Fruit fly (Drosophila melanogaster) whole organism, prepupa: ENCODE results near the gene Dop1R1.

Source experiments
- CG10631 ChIP-seq: fragments of 200-800 bp; sonication (Bioruptor generic); optimal IDR thresholded peaks from 2 replicates; lab custom pipeline; 2016; ENCODE audit warnings: missing biosample characterization, missing genetic modification characterization
- CG10669 ChIP-seq: fragments of 200-800 bp; sonication (Bioruptor generic); optimal IDR thresholded peaks from 3 replicates; lab custom pipeline; 2018; ENCODE audit warnings: missing biosample characterization, mild to moderate bottlenecking, missing genetic modification characterization, moderate library complexity
- CG11762 ChIP-seq: fragments of 200-800 bp; sonication (Bioruptor generic); optimal IDR thresholded peaks from 3 replicates; lab custom pipeline; 2016; ENCODE audit warnings: missing biosample characterization, missing genetic modification characterization; ENCODE audit not compliant: insufficient read depth
- CG3032 ChIP-seq: fragments of 200-800 bp; optimal IDR thresholded peaks from 2 replicates; lab custom pipeline; 2019; ENCODE audit warnings: missing biosample characterization, mild to moderate bottlenecking, missing genetic modification characterization, moderate library complexity
- CG31627 ChIP-seq: fragments of 200-800 bp; sonication (Bioruptor generic); optimal IDR thresholded peaks from 3 replicates; lab custom pipeline; 2016; ENCODE audit warnings: missing biosample characterization, missing genetic modification characterization
- CG32006 ChIP-seq: fragments of 200-800 bp; sonication (Bioruptor generic); optimal IDR thresholded peaks from 3 replicates; lab custom pipeline; 2017; ENCODE audit warnings: missing biosample characterization, mild to moderate bottlenecking, missing genetic modification characterization
- CG34406 ChIP-seq: fragments of 200-800 bp; sonication (Bioruptor generic); optimal IDR thresholded peaks from 3 replicates; lab custom pipeline; 2016; ENCODE audit warnings: missing biosample characterization, missing genetic modification characterization
- CG4318 ChIP-seq: fragments of 200-800 bp; sonication (Bioruptor generic); optimal IDR thresholded peaks from 3 replicates; lab custom pipeline; 2017; ENCODE audit warnings: missing biosample characterization, mild to moderate bottlenecking, missing genetic modification characterization
- CG6163 ChIP-seq: fragments of 200-800 bp; sonication (Bioruptor generic); IDR thresholded peaks from 3 replicates; pipeline ENCODE4 v1.3.6; 2022; ENCODE audit warnings: missing biosample characterization, missing genetic modification characterization
- CG6276 ChIP-seq: fragments of 200-800 bp; sonication (Bioruptor generic); optimal IDR thresholded peaks from 2 replicates; lab custom pipeline; 2017; ENCODE audit warnings: missing biosample characterization, mild to moderate bottlenecking, missing genetic modification characterization
- CG6792 ChIP-seq: fragments of 200-800 bp; sonication (Bioruptor generic); optimal IDR thresholded peaks from 3 replicates; lab custom pipeline; 2016; ENCODE audit warnings: missing biosample characterization, missing genetic modification characterization
- CG6854 ChIP-seq: fragments of 200-800 bp; sonication (Bioruptor generic); optimal IDR thresholded peaks from 2 replicates; lab custom pipeline; 2017; ENCODE audit warnings: missing biosample characterization, mild to moderate bottlenecking, missing genetic modification characterization
- CG7368 ChIP-seq: fragments of 200-800 bp; sonication (Bioruptor generic); optimal IDR thresholded peaks from 3 replicates; lab custom pipeline; 2016; ENCODE audit warnings: missing biosample characterization, missing genetic modification characterization
- CG8119 ChIP-seq: fragments of 200-800 bp; sonication (Bioruptor generic); IDR thresholded peaks from 3 replicates; pipeline ENCODE4 v1.3.6; 2022; ENCODE audit warnings: missing biosample characterization, missing genetic modification characterization
- CG8319 ChIP-seq: fragments of 200-800 bp; sonication (Bioruptor generic); optimal IDR thresholded peaks from 3 replicates; lab custom pipeline; 2016; ENCODE audit warnings: missing biosample characterization, missing genetic modification characterization
- CG8632 ChIP-seq: fragments of 200-800 bp; sonication (Bioruptor generic); optimal IDR thresholded peaks from 3 replicates; lab custom pipeline; 2016; ENCODE audit warnings: missing biosample characterization, missing genetic modification characterization
- CG9139 ChIP-seq: fragments of 200-800 bp; sonication (Bioruptor generic); optimal IDR thresholded peaks from 3 replicates; lab custom pipeline; 2017; ENCODE audit warnings: missing biosample characterization, mild to moderate bottlenecking, missing genetic modification characterization
- Eip78C ChIP-seq: fragments of 200-800 bp; sonication (Bioruptor generic); peaks from one replicate; lab custom pipeline; 2016; ENCODE audit warnings: missing biosample characterization, missing genetic modification characterization
- Gug ChIP-seq: fragments of 200-800 bp; sonication (Bioruptor generic); IDR thresholded peaks from 2 replicates; pipeline ENCODE4 v1.3.6; 2022; ENCODE audit warnings: missing biosample characterization, missing genetic modification characterization
- Hr38 ChIP-seq: sonication (Bioruptor generic); optimal IDR thresholded peaks from 2 replicates; lab custom pipeline; 2016; ENCODE audit warnings: missing biosample characterization, missing genetic modification characterization
- Hr39 ChIP-seq: fragments of 200-800 bp; sonication (Bioruptor generic); optimal IDR thresholded peaks from 2 replicates; lab custom pipeline; 2016; ENCODE audit warnings: missing biosample characterization, missing genetic modification characterization
- Hr4 ChIP-seq: fragments of 200-800 bp; sonication (Bioruptor generic); optimal IDR thresholded peaks from 3 replicates; lab custom pipeline; 2016; ENCODE audit warnings: missing biosample characterization, missing genetic modification characterization
- Lpt ChIP-seq: fragments of 200-800 bp; sonication (Bioruptor generic); optimal IDR thresholded peaks from 3 replicates; lab custom pipeline; 2016; ENCODE audit warnings: missing biosample characterization, missing genetic modification characterization
- OdsH ChIP-seq: fragments of 200-800 bp; sonication (Bioruptor generic); optimal IDR thresholded peaks from 3 replicates; lab custom pipeline; 2016; ENCODE audit warnings: missing biosample characterization, missing genetic modification characterization
- Smox ChIP-seq: fragments of 200-800 bp; sonication (Bioruptor generic); optimal IDR thresholded peaks from 3 replicates; lab custom pipeline; 2016; ENCODE audit warnings: missing biosample characterization, missing genetic modification characterization
- Sox14 ChIP-seq: fragments of 200-800 bp; sonication (Bioruptor generic); optimal IDR thresholded peaks from 3 replicates; lab custom pipeline; 2016; ENCODE audit warnings: missing biosample characterization, missing genetic modification characterization
- achi ChIP-seq: fragments of 200-800 bp; sonication (Bioruptor generic); optimal IDR thresholded peaks from 3 replicates; lab custom pipeline; 2016; ENCODE audit warnings: missing biosample characterization, missing genetic modification characterization
- acj6 ChIP-seq: fragments of 200-800 bp; sonication (Bioruptor generic); optimal IDR thresholded peaks from 3 replicates; lab custom pipeline; 2016; ENCODE audit warnings: missing biosample characterization, missing genetic modification characterization
- cyc ChIP-seq: fragments of 200-800 bp; sonication (Bioruptor generic); optimal IDR thresholded peaks from 3 replicates; lab custom pipeline; 2016; ENCODE audit warnings: missing biosample characterization, missing genetic modification characterization
- dac ChIP-seq: fragments of 200-800 bp; sonication (Bioruptor generic); optimal IDR thresholded peaks from 2 replicates; lab custom pipeline; 2017; ENCODE audit warnings: missing biosample characterization, mild to moderate bottlenecking, missing genetic modification characterization
- dsx ChIP-seq: fragments of 200-800 bp; optimal IDR thresholded peaks from 3 replicates; lab custom pipeline; 2019; ENCODE audit warnings: missing biosample characterization, mild to moderate bottlenecking, missing genetic modification characterization, moderate library complexity; ENCODE audit not compliant: poor library complexity, severe bottlenecking
- eg ChIP-seq: fragments of 200-800 bp; sonication (Bioruptor generic); IDR thresholded peaks from 3 replicates; pipeline ENCODE4 v1.3.6; 2022; ENCODE audit warnings: missing biosample characterization, missing genetic modification characterization
- fd59A ChIP-seq: fragments of 200-800 bp; sonication (Bioruptor generic); optimal IDR thresholded peaks from 2 replicates; lab custom pipeline; 2017; ENCODE audit warnings: missing biosample characterization, mild to moderate bottlenecking, missing genetic modification characterization, missing genetic modification reagents
- fkh ChIP-seq: fragments of 200-800 bp; sonication (Bioruptor generic); optimal IDR thresholded peaks from 3 replicates; lab custom pipeline; 2017; ENCODE audit warnings: missing biosample characterization, mild to moderate bottlenecking, missing genetic modification characterization, moderate library complexity
- salr ChIP-seq, 2 experiments: fragments of 200-800 bp; sonication (Bioruptor generic); optimal IDR thresholded peaks; 3 replicates each; lab custom pipeline; 2016 to 2018; ENCODE audit warnings: missing biosample characterization in 2 of 2, missing genetic modification characterization in 2 of 2, mild to moderate bottlenecking in 1 of 2
- ss ChIP-seq, 2 experiments: fragments of 200-800 bp; sonication (Bioruptor generic); optimal IDR thresholded peaks; 2 replicates in 1 of 2; 3 replicates in 1 of 2; lab custom pipeline; 2017 to 2018; ENCODE audit warnings: mild to moderate bottlenecking in 2 of 2, missing biosample characterization in 2 of 2, missing genetic modification characterization in 2 of 2, moderate library complexity in 1 of 2
- topi ChIP-seq: fragments of 200-800 bp; sonication (Bioruptor generic); optimal IDR thresholded peaks from 3 replicates; lab custom pipeline; 2016; ENCODE audit warnings: missing biosample characterization, missing genetic modification characterization
- vri ChIP-seq: fragments of 200-800 bp; sonication (Bioruptor generic); optimal IDR thresholded peaks from 3 replicates; lab custom pipeline; 2016; ENCODE audit warnings: missing biosample characterization, mild to moderate bottlenecking, missing genetic modification characterization

Dop1R1 gene

dm6 chr3R:14160178-14160577 is 54.4 kb downstream of the Dop1R1 start, which contains the start of gene CG31327:
CG31327 (minus strand) TSS chr3R:14160278.
- TF ChIP-seq CG6276 (GFP tag; lab: Kevin White, UChicago), result no peak
- no peak for TF ChIP-seq CG8119 (GFP tag; lab: Robert Waterston, UW)

- TF ChIP-seq Hr38 (GFP tag; lab: Kevin White, UChicago) (no peak), CG10669 (GFP tag; lab: Kevin White, UChicago) (no peak), dac (no peak), CG31627 (GFP tag; lab: Kevin White, UChicago) (no peak), CG3032 (tag; lab: Kevin White, UChicago) (no peak), topi (GFP tag; lab: Kevin White, UChicago) (no peak), vri (GFP tag; lab: Kevin White, UChicago) (no peak), CG32006 (no peak), fkh (GFP tag; lab: Kevin White, UChicago) (no peak), CG6792 (GFP tag; lab: Kevin White, UChicago) (no peak), CG11762 (GFP tag; lab: Kevin White, UChicago) (no peak), cyc (GFP tag; lab: Kevin White, UChicago) (no peak), CG8319 (GFP tag; lab: Kevin White, UChicago) (no peak), acj6 (no peak), Hr4 (no peak), salr (GFP tag; optimal IDR thresholded peaks at IDR 0.05; lab: Kevin White, UChicago) (no peak), Smox (GFP tag; lab: Kevin White, UChicago) (no peak), CG6163 (GFP tag; lab: Robert Waterston, UW) (no peak)
- TF ChIP-seq, all 60 proteins: peak for 0
Measured at dm6 chr3R:14157331-14157730, 57.3 kb downstream of the Dop1R1 start, which contains the start of gene CG31533. CG31533 (minus strand) TSS chr3R:14157431.

- TF ChIP-seq Sox14 (GFP tag; lab: Kevin White, UChicago), result no peak
- no peak for TF ChIP-seq Hr4
- TF ChIP-seq CG32006, result no peak
- no peak for TF ChIP-seq Gug (GFP tag; lab: Robert Waterston, UW)
- TF ChIP-seq Smox (GFP tag; lab: Kevin White, UChicago), result no peak
- no peak for TF ChIP-seq CG34406 (GFP tag; lab: Kevin White, UChicago)
- no peak for TF ChIP-seq Eip78C
- TF ChIP-seq CG31627 (GFP tag; lab: Kevin White, UChicago), result no peak
- TF ChIP-seq CG6792 (GFP tag; lab: Kevin White, UChicago), result no peak
- no peak for TF ChIP-seq eg (GFP tag; lab: Robert Waterston, UW)
Measured at dm6 chr3R:14154341-14154740, 60.3 kb downstream of the Dop1R1 start, which contains the start of gene CG44215. CG44215 (minus strand) TSS chr3R:14154441.

DNA sequence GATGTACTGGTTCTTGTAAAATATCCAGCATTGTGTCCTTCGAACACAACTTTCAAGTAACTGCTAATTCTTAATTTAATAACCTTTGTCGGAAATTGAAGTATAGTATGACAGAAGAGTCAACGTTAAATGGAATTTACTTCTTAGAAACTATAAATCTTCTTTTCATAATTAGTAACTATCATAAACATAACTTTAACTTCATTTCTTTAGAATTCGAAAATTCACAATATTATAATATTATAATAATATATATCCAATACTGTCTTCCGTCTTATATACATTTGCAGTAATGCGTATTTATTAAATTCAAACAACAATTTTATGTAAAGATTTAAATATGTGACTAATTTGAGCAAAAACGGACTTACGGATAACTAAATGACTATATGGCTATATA is 60.9 kb downstream of the Dop1R1 start, which contains the start of gene Recs1:
Recs1 (minus strand) TSS at position 101 of the 400 bp plus-strand sequence.
- TF ChIP-seq CG9139 (GFP tag; lab: Kevin White, UChicago) (no peak), ss (GFP tag; optimal IDR thresholded peaks at IDR 0.05; lab: Kevin White, UChicago) (no peak), CG7368 (GFP tag; lab: Kevin White, UChicago) (no peak), fd59A (GFP tag; lab: Kevin White, UChicago) (no peak), CG4318 (GFP tag; lab: Kevin White, UChicago) (no peak), Eip78C (no peak), CG34406 (GFP tag; lab: Kevin White, UChicago) (no peak), Hr39 (no peak), CG32006 (no peak), Lpt (GFP tag; lab: Kevin White, UChicago) (no peak), CG8632 (no peak), OdsH (no peak), CG6276 (GFP tag; lab: Kevin White, UChicago) (no peak), CG8319 (GFP tag; lab: Kevin White, UChicago) (no peak), CG10631 (GFP tag; lab: Kevin White, UChicago) (no peak), Hr4 (no peak), CG6854 (GFP tag; lab: Kevin White, UChicago) (no peak), dsx (GFP tag; lab: Kevin White, UChicago) (no peak), achi (GFP tag; lab: Kevin White, UChicago) (no peak)
- TF ChIP-seq, all 60 proteins: peak for 0
